Worm (Caenorhabditis elegans) whole organism, midembryonic: ENCODE results near the gene K09C8.8.

Experiments
- med-1 ChIP-seq: sonication (generic microtip); optimal IDR thresholded peaks from 2 replicates; lab custom pipeline; 2017; ENCODE audit warnings: missing genetic modification characterization, mild to moderate bottlenecking, missing compliant biosample characterization, antibody characterized with exemption, missing genetic modification reagents; ENCODE audit not compliant: insufficient read depth
- ztf-29 ChIP-seq: fragments of 200-800 bp; sonication (Bioruptor generic); IDR thresholded peaks from 2 replicates; pipeline ENCODE4 v1.3.6; 2022; ENCODE audit warnings: missing genetic modification reagents, missing genetic modification characterization, missing compliant biosample characterization

- TF ChIP-seq med-1: no peak
- no peak for TF ChIP-seq ztf-29 (GFP tag; lab: Robert Waterston, UW)
Observed at ce11 chrX:10941255-10941654, 29.5 kb upstream of the K09C8.8 start, which contains the start of gene pho-7.
